Worm (Caenorhabditis elegans): ENCODE data around the gene arrd-4.

- TF ChIP-seq pha-4 (tag; optimal IDR thresholded peaks at IDR 0.05) (no peak), bed-1 (GFP tag; IDR thresholded peaks at IDR 0.05) (no peak), rec-8 (tag; optimal IDR thresholded peaks at IDR 0.05) (no peak)
Observed at ce11 chrII:9833855-9834254, 4.3 kb downstream of the arrd-4 start, which contains the start of gene ZK938.3.
